Fruit fly (Drosophila melanogaster) whole organism, embryonic: Measurements from ENCODE around the gene CG17362.

ENCODE experiments used
- Atf3 ChIP-seq: fragments of 200-800 bp; sonication (Bioruptor generic); optimal IDR thresholded peaks from 3 replicates; lab custom pipeline; 2016; ENCODE audit warnings: missing biosample characterization, missing genetic modification characterization
- CG1024 ChIP-seq: fragments of 200-800 bp; sonication (Bioruptor generic); IDR thresholded peaks from 2 replicates; pipeline ENCODE4 v1.3.6; 2022; ENCODE audit warnings: missing biosample characterization, missing genetic modification characterization
- CG12299 ChIP-seq: fragments of 200-800 bp; sonication (Bioruptor generic); optimal IDR thresholded peaks from 2 replicates; lab custom pipeline; 2018; ENCODE audit warnings: missing biosample characterization, mild to moderate bottlenecking, missing genetic modification characterization
- CG13424 ChIP-seq: fragments of 200-800 bp; sonication (Bioruptor generic); optimal IDR thresholded peaks from 2 replicates; lab custom pipeline; 2019; ENCODE audit warnings: missing biosample characterization, mild to moderate bottlenecking, missing genetic modification characterization, moderate library complexity
- CG14710 ChIP-seq: fragments of 200-800 bp; sonication (Bioruptor generic); optimal IDR thresholded peaks from 3 replicates; lab custom pipeline; 2019; ENCODE audit warnings: missing biosample characterization, mild to moderate bottlenecking, missing genetic modification characterization, moderate library complexity
- CG18619 ChIP-seq: fragments of 200-800 bp; sonication (Bioruptor generic); optimal IDR thresholded peaks from 3 replicates; lab custom pipeline; 2017; ENCODE audit warnings: missing biosample characterization, mild to moderate bottlenecking, missing genetic modification characterization
- CG2875 ChIP-seq: fragments of 200-800 bp; sonication (Bioruptor generic); optimal IDR thresholded peaks from 2 replicates; lab custom pipeline; 2017; ENCODE audit warnings: missing biosample characterization, mild to moderate bottlenecking, missing genetic modification characterization, missing genetic modification reagents
- CG30431 ChIP-seq: fragments of 200-800 bp; sonication (Bioruptor generic); optimal IDR thresholded peaks from 2 replicates; lab custom pipeline; 2017; ENCODE audit warnings: missing biosample characterization, missing genetic modification characterization
- CG32772 ChIP-seq: fragments of 200-800 bp; sonication (Bioruptor generic); IDR thresholded peaks from 2 replicates; pipeline ENCODE4 v1.3.6; 2022; ENCODE audit warnings: missing biosample characterization, missing genetic modification characterization
- CG33213 ChIP-seq: fragments of 200-800 bp; sonication (Bioruptor generic); optimal IDR thresholded peaks from 3 replicates; lab custom pipeline; 2016; ENCODE audit warnings: missing biosample characterization, missing genetic modification characterization
- CG6689 ChIP-seq: fragments of 200-800 bp; sonication (Bioruptor generic); IDR thresholded peaks from 2 replicates; pipeline ENCODE4 v1.3.6; 2022; ENCODE audit warnings: missing biosample characterization, missing genetic modification characterization
- CG7839 ChIP-seq: fragments of 200-800 bp; sonication (Bioruptor generic); optimal IDR thresholded peaks from 3 replicates; lab custom pipeline; 2018; ENCODE audit warnings: missing biosample characterization, mild to moderate bottlenecking, missing genetic modification characterization, moderate library complexity
- CG8944 ChIP-seq: fragments of 200-800 bp; sonication (Bioruptor generic); optimal IDR thresholded peaks from 3 replicates; lab custom pipeline; 2016; ENCODE audit warnings: missing biosample characterization, missing genetic modification characterization
- CG9797 ChIP-seq: fragments of 200-800 bp; sonication (Bioruptor generic); optimal IDR thresholded peaks from 3 replicates; lab custom pipeline; 2018; ENCODE audit warnings: missing biosample characterization, mild to moderate bottlenecking, missing genetic modification characterization
- CG9876 ChIP-seq: fragments of 200-800 bp; sonication (Bioruptor generic); optimal IDR thresholded peaks from 2 replicates; lab custom pipeline; 2016; ENCODE audit warnings: missing biosample characterization, missing genetic modification characterization
- D ChIP-seq, 2 experiments: fragments of 200-800 bp in 1 of 2; fragments of >200 bp in 1 of 2; sonication (Bioruptor generic) in 1 of 2; optimal IDR thresholded peaks; 2 replicates in 1 of 2; 3 replicates in 1 of 2; lab custom pipeline; 2017; ENCODE audit warnings: mild to moderate bottlenecking in 1 of 2, missing biosample characterization in 1 of 2, missing genetic modification characterization in 1 of 2, missing genetic modification reagents in 1 of 2
- Dfd ChIP-seq, 2 experiments: fragments of >200 bp; optimal IDR thresholded peaks; 2 replicates each; lab custom pipeline; 2017; ENCODE audit warnings: missing biosample characterization in 2 of 2, missing genetic modification characterization in 2 of 2
- Elba2 ChIP-seq: fragments of 200-800 bp; sonication (Bioruptor generic); optimal IDR thresholded peaks from 3 replicates; lab custom pipeline; 2016; ENCODE audit warnings: missing biosample characterization, missing genetic modification characterization
- Ets65A ChIP-seq: fragments of 200-800 bp; sonication (Bioruptor generic); peaks from one replicate; lab custom pipeline; 2016; ENCODE audit warnings: missing biosample characterization, missing genetic modification characterization
- H15 ChIP-seq: fragments of 200-800 bp; sonication (Bioruptor generic); IDR thresholded peaks from 3 replicates; pipeline ENCODE4 v1.3.6; 2022; ENCODE audit warnings: missing biosample characterization, missing genetic modification characterization
- HLHmδ ChIP-seq: fragments of 200-800 bp; sonication (Bioruptor generic); optimal IDR thresholded peaks from 2 replicates; lab custom pipeline; 2018; ENCODE audit warnings: missing biosample characterization, mild to moderate bottlenecking, missing genetic modification characterization, moderate library complexity
- Hmx ChIP-seq: fragments of 200-800 bp; sonication (Bioruptor generic); optimal IDR thresholded peaks from 2 replicates; lab custom pipeline; 2016; ENCODE audit warnings: missing biosample characterization, missing genetic modification characterization
- MTF-1 ChIP-seq: fragments of 200-800 bp; sonication (Bioruptor generic); optimal IDR thresholded peaks from 2 replicates; lab custom pipeline; 2018; ENCODE audit warnings: missing biosample characterization, mild to moderate bottlenecking, missing genetic modification characterization, borderline replicate concordance
- Max ChIP-seq: fragments of 200-800 bp; sonication (Bioruptor generic); optimal IDR thresholded peaks from 2 replicates; lab custom pipeline; 2016; ENCODE audit warnings: missing biosample characterization, mild to moderate bottlenecking, missing genetic modification characterization
- Oaz ChIP-seq: fragments of 200-800 bp; sonication (Bioruptor generic); IDR thresholded peaks from 2 replicates; pipeline ENCODE4 v1.3.6; 2022; ENCODE audit warnings: missing biosample characterization, missing genetic modification characterization
- Side ChIP-seq: fragments of 200-800 bp; sonication (Bioruptor generic); optimal IDR thresholded peaks from 2 replicates; lab custom pipeline; 2016; ENCODE audit warnings: missing biosample characterization, missing genetic modification characterization
- Six4 ChIP-seq: fragments of 200-800 bp; sonication (Bioruptor generic); optimal IDR thresholded peaks from 2 replicates; lab custom pipeline; 2016; ENCODE audit warnings: missing biosample characterization, missing genetic modification characterization
- TFAM ChIP-seq: fragments of 200-800 bp; sonication (Bioruptor generic); optimal IDR thresholded peaks from 2 replicates; lab custom pipeline; 2017; ENCODE audit warnings: missing biosample characterization, missing genetic modification characterization, inconsistent platforms
- az2 ChIP-seq: fragments of 200-800 bp; sonication (Bioruptor generic); optimal IDR thresholded peaks from 3 replicates; lab custom pipeline; 2016; ENCODE audit warnings: missing biosample characterization, missing genetic modification characterization
- bcd ChIP-seq: fragments of 200-800 bp; sonication (Bioruptor generic); optimal IDR thresholded peaks from 2 replicates; lab custom pipeline; 2017; ENCODE audit warnings: missing biosample characterization, mild to moderate bottlenecking, missing genetic modification characterization
- cad ChIP-seq: fragments of >200 bp; optimal IDR thresholded peaks from 2 replicates; lab custom pipeline; 2017; ENCODE audit warnings: missing biosample characterization, missing genetic modification characterization
- cato ChIP-seq: fragments of 200-800 bp; sonication (Bioruptor generic); optimal IDR thresholded peaks from 2 replicates; lab custom pipeline; 2016; ENCODE audit warnings: missing biosample characterization, missing genetic modification characterization, borderline replicate concordance
- chif ChIP-seq, 2 experiments: fragments of 200-800 bp; sonication (Bioruptor generic); optimal IDR thresholded peaks; 3 replicates each; lab custom pipeline; 2016; ENCODE audit warnings: missing biosample characterization in 2 of 2, missing genetic modification characterization in 2 of 2
- croc ChIP-seq: fragments of 200-800 bp; sonication (Bioruptor generic); conservative IDR thresholded peaks from 3 replicates; pipeline ENCODE4 v1.3.6; 2022; ENCODE audit warnings: missing biosample characterization, missing genetic modification characterization
- crol ChIP-seq: fragments of 200-800 bp; sonication (Bioruptor generic); IDR thresholded peaks from 2 replicates; pipeline ENCODE4 v1.3.6; 2022; ENCODE audit warnings: missing biosample characterization, missing genetic modification characterization
- dan ChIP-seq: fragments of 200-800 bp; sonication (Bioruptor generic); IDR thresholded peaks from 2 replicates; pipeline ENCODE4 v1.3.6; 2022; ENCODE audit warnings: missing biosample characterization, missing genetic modification characterization
- en ChIP-seq: fragments of 200-800 bp; sonication (Bioruptor generic); optimal IDR thresholded peaks from 2 replicates; lab custom pipeline; 2016; ENCODE audit warnings: missing biosample characterization, missing genetic modification characterization
- esg ChIP-seq: fragments of 200-800 bp; sonication (Bioruptor generic); conservative IDR thresholded peaks from 2 replicates; pipeline ENCODE4 v1.3.6; 2022; ENCODE audit warnings: missing biosample characterization, missing genetic modification characterization
- fu2 ChIP-seq: fragments of 200-800 bp; sonication (Bioruptor generic); optimal IDR thresholded peaks from 2 replicates; lab custom pipeline; 2016; ENCODE audit warnings: missing biosample characterization, missing genetic modification characterization
- gcm2 ChIP-seq: fragments of 200-800 bp; sonication (Bioruptor generic); optimal IDR thresholded peaks from 2 replicates; lab custom pipeline; 2016; ENCODE audit warnings: missing biosample characterization, missing genetic modification characterization
- gsb ChIP-seq: fragments of 200-800 bp; sonication (Bioruptor generic); IDR thresholded peaks from 2 replicates; pipeline ENCODE4 v1.3.6; 2022; ENCODE audit warnings: missing biosample characterization, missing genetic modification characterization
- hkb ChIP-seq, 2 experiments: fragments of 200-800 bp in 1 of 2; fragments of >200 bp in 1 of 2; sonication (Bioruptor generic) in 1 of 2; IDR thresholded peaks in 1 of 2; optimal IDR thresholded peaks in 1 of 2; 2 replicates each; pipeline versions ENCODE4 v1.3.6 to Lab custom; 2017 to 2022; ENCODE audit warnings: missing biosample characterization in 1 of 2, missing genetic modification characterization in 1 of 2
- mam ChIP-seq: fragments of 200-800 bp; sonication (Bioruptor generic); optimal IDR thresholded peaks from 3 replicates; lab custom pipeline; 2016; ENCODE audit warnings: missing biosample characterization, missing genetic modification characterization
- oc ChIP-seq: fragments of 200-800 bp; sonication (Bioruptor generic); optimal IDR thresholded peaks from 2 replicates; lab custom pipeline; 2018; ENCODE audit warnings: missing biosample characterization, mild to moderate bottlenecking, missing genetic modification characterization, moderate library complexity
- odd ChIP-seq: fragments of 200-800 bp; sonication (Bioruptor generic); optimal IDR thresholded peaks from 2 replicates; lab custom pipeline; 2017; ENCODE audit warnings: missing biosample characterization, mild to moderate bottlenecking, missing genetic modification characterization
- org-1 ChIP-seq: fragments of 200-800 bp; sonication (Bioruptor generic); optimal IDR thresholded peaks from 2 replicates; lab custom pipeline; 2017; ENCODE audit warnings: missing biosample characterization, missing genetic modification characterization
- phol ChIP-seq: fragments of 200-800 bp; sonication (Bioruptor generic); optimal IDR thresholded peaks from 3 replicates; lab custom pipeline; 2018; ENCODE audit warnings: missing biosample characterization, mild to moderate bottlenecking, missing genetic modification characterization, moderate library complexity
- run ChIP-seq: fragments of 200-800 bp; sonication (Bioruptor generic); optimal IDR thresholded peaks from 3 replicates; lab custom pipeline; 2018; ENCODE audit warnings: missing biosample characterization, mild to moderate bottlenecking, missing genetic modification characterization
- salm ChIP-seq: fragments of 200-800 bp; sonication (Bioruptor generic); optimal IDR thresholded peaks from 2 replicates; lab custom pipeline; 2018; ENCODE audit warnings: missing biosample characterization, mild to moderate bottlenecking, missing genetic modification characterization
- zfh1 ChIP-seq: fragments of 200-800 bp; sonication (Bioruptor generic); IDR thresholded peaks from 3 replicates; pipeline ENCODE4 v1.3.6; 2022; ENCODE audit warnings: missing biosample characterization, missing genetic modification characterization

The CG17362 gene

dm6 chr3L:14003297-14004040 lies 17.0 kb downstream of the CG17362 start (continued):
- TF ChIP-seq oc (tag; lab: Kevin White, UChicago): no peak
- no peak for TF ChIP-seq salm (tag; lab: Kevin White, UChicago)
- no peak for TF ChIP-seq CG9876
- no peak for TF ChIP-seq TFAM (GFP tag; lab: Kevin White, UChicago)
- no peak for TF ChIP-seq crol
- TF ChIP-seq Atf3 (GFP tag; lab: Kevin White, UChicago): no peak
- TF ChIP-seq gcm2 (GFP tag; lab: Kevin White, UChicago): no peak
- TF ChIP-seq Elba2 (GFP tag; lab: Kevin White, UChicago): no peak
- no peak for TF ChIP-seq run (tag; lab: Kevin White, UChicago)
- no peak for TF ChIP-seq CG32772 (GFP tag; lab: Robert Waterston, UW)
- no peak for TF ChIP-seq Six4 (GFP tag; lab: Kevin White, UChicago)
- no peak for TF ChIP-seq CG2875 (GFP tag; lab: Kevin White, UChicago)
- TF ChIP-seq Dfd (GFP tag; optimal IDR thresholded peaks at IDR 0.05; lab: Kevin White, UChicago): no peak
- no peak for TF ChIP-seq CG1024
- no peak for TF ChIP-seq Hmx (GFP tag; lab: Kevin White, UChicago)
- TF ChIP-seq CG6689 (GFP tag; lab: Robert Waterston, UW): no peak
- TF ChIP-seq CG12299 (tag; lab: Kevin White, UChicago): no peak
- TF ChIP-seq odd: no peak
- no peak for TF ChIP-seq croc (GFP tag; lab: Robert Waterston, UW)
- no peak for TF ChIP-seq az2
- TF ChIP-seq en (GFP tag; lab: Kevin White, UChicago): no peak
- no peak for TF ChIP-seq Oaz (GFP tag; lab: Robert Waterston, UW)
- no peak for TF ChIP-seq CG8944
- no peak for TF ChIP-seq CG13424 (tag; lab: Kevin White, UChicago)
- no peak for TF ChIP-seq gsb (GFP tag; lab: Robert Waterston, UW)
- TF ChIP-seq CG7839 (tag; lab: Kevin White, UChicago): peak; percentile 21
- TF ChIP-seq cato (GFP tag; lab: Kevin White, UChicago): no peak
- no peak for TF ChIP-seq cad (GFP tag; lab: Kevin White, UChicago)
- no peak for TF ChIP-seq MTF-1 (GFP tag; lab: Kevin White, UChicago)
- no peak for TF ChIP-seq Side (GFP tag; lab: Kevin White, UChicago)
- TF ChIP-seq zfh1 (GFP tag; lab: Robert Waterston, UW): 0 out of 3 replicates have a peak, but pooled peaks have one; percentile 10
- no peak for TF ChIP-seq bcd (GFP tag; lab: Kevin White, UChicago)
- TF ChIP-seq H15 (GFP tag; lab: Robert Waterston, UW): no peak
- TF ChIP-seq dan (GFP tag; lab: Robert Waterston, UW): no peak
- no peak for TF ChIP-seq chif (GFP tag; optimal IDR thresholded peaks at IDR 0.05; lab: Kevin White, UChicago)
- no peak for TF ChIP-seq org-1
- no peak for TF ChIP-seq CG14710 (tag; lab: Kevin White, UChicago)
- peak; percentile 98 for TF ChIP-seq phol
- TF ChIP-seq Ets65A (GFP tag; lab: Kevin White, UChicago): no peak
- no peak for TF ChIP-seq CG30431 (GFP tag; lab: Kevin White, UChicago)
- TF ChIP-seq Max: no peak
- TF ChIP-seq CG33213 (GFP tag; lab: Kevin White, UChicago): no peak
- TF ChIP-seq fu2 (GFP tag; lab: Kevin White, UChicago): no peak
- TF ChIP-seq mam (GFP tag; lab: Kevin White, UChicago): no peak
- TF ChIP-seq hkb (optimal IDR thresholded peaks at IDR 0.05; lab: Kevin White, UChicago): no peak
- no peak for TF ChIP-seq hkb (GFP tag; IDR thresholded peaks at IDR 0.05; lab: Robert Waterston, UW)
- no peak for TF ChIP-seq D (optimal IDR thresholded peaks at IDR 0.05; lab: Kevin White, UChicago)
- no peak for TF ChIP-seq D (GFP tag; optimal IDR thresholded peaks at IDR 0.05; lab: Kevin White, UChicago)
- TF ChIP-seq esg (GFP tag; lab: Robert Waterston, UW): no peak
- peak; percentile 12 for TF ChIP-seq CG18619 (GFP tag; lab: Kevin White, UChicago)
- TF ChIP-seq HLHmδ (GFP tag; lab: Kevin White, UChicago): no peak
- TF ChIP-seq CG9797: no peak
